Fruit fly (Drosophila melanogaster) whole organism, embryonic: Measurements from ENCODE around the gene Socs36E.
A peak's percentile ranks its signal among the peaks of the same experiment; 100 is the strongest.

Experiments
- Awh ChIP-seq: fragments of 200-800 bp; sonication (Bioruptor generic); IDR thresholded peaks from 2 replicates; pipeline ENCODE4, ENCODE4 v1.3.6; 2022; ENCODE audit warnings: missing biosample characterization, missing genetic modification characterization
- Bdp1 ChIP-seq: fragments of 200-800 bp; sonication (Bioruptor generic); optimal IDR thresholded peaks from 3 replicates; lab custom pipeline; 2016; ENCODE audit warnings: missing biosample characterization, missing genetic modification characterization
- BtbVII ChIP-seq: fragments of 200-800 bp; sonication (Bioruptor generic); optimal IDR thresholded peaks from 3 replicates; lab custom pipeline; 2017; ENCODE audit warnings: missing biosample characterization, mild to moderate bottlenecking, missing genetic modification characterization
- CG10147 ChIP-seq: fragments of 200-800 bp; sonication (Bioruptor generic); optimal IDR thresholded peaks from 2 replicates; lab custom pipeline; 2019; ENCODE audit warnings: missing biosample characterization, mild to moderate bottlenecking, missing genetic modification characterization, moderate library complexity
- CG10274 ChIP-seq: fragments of 200-800 bp; sonication (Bioruptor generic); optimal IDR thresholded peaks from 3 replicates; lab custom pipeline; 2017; ENCODE audit warnings: missing biosample characterization, mild to moderate bottlenecking, missing genetic modification characterization
- CG11093 ChIP-seq: fragments of 200-800 bp; sonication (Bioruptor generic); IDR thresholded peaks from 3 replicates; pipeline ENCODE4 v1.3.6; 2022; ENCODE audit warnings: missing biosample characterization, missing genetic modification characterization
- CG11560 ChIP-seq: fragments of 200-800 bp; sonication (Bioruptor generic); IDR thresholded peaks from 3 replicates; pipeline ENCODE4 v1.3.6; 2022; ENCODE audit warnings: missing biosample characterization, missing genetic modification characterization
- CG11696 ChIP-seq: fragments of 200-800 bp; sonication (Bioruptor generic); IDR thresholded peaks from 2 replicates; pipeline ENCODE4 v1.3.6; 2022; ENCODE audit warnings: missing biosample characterization, missing genetic modification characterization
- CG13894 ChIP-seq: fragments of 200-800 bp; sonication (Bioruptor generic); optimal IDR thresholded peaks from 3 replicates; lab custom pipeline; 2018; ENCODE audit warnings: missing biosample characterization, mild to moderate bottlenecking, missing genetic modification characterization, moderate library complexity
- CG15479 ChIP-seq: fragments of 200-800 bp; sonication (Bioruptor generic); optimal IDR thresholded peaks from 3 replicates; lab custom pipeline; 2019; ENCODE audit warnings: missing biosample characterization, mild to moderate bottlenecking, missing genetic modification characterization, moderate library complexity
- CG1602 ChIP-seq: fragments of 200-800 bp; sonication (Bioruptor generic); optimal IDR thresholded peaks from 3 replicates; lab custom pipeline; 2016; ENCODE audit warnings: missing biosample characterization, missing genetic modification characterization
- CG17359 ChIP-seq: fragments of 200-800 bp; sonication (Bioruptor generic); optimal IDR thresholded peaks from 3 replicates; lab custom pipeline; 2018; ENCODE audit warnings: missing biosample characterization, mild to moderate bottlenecking, missing genetic modification characterization, moderate library complexity
- CG17829 ChIP-seq: fragments of 200-800 bp; optimal IDR thresholded peaks from 2 replicates; lab custom pipeline; 2019; ENCODE audit warnings: missing biosample characterization, mild to moderate bottlenecking, missing genetic modification characterization, moderate library complexity
- CG2875 ChIP-seq: fragments of 200-800 bp; sonication (Bioruptor generic); optimal IDR thresholded peaks from 2 replicates; lab custom pipeline; 2017; ENCODE audit warnings: missing biosample characterization, mild to moderate bottlenecking, missing genetic modification characterization, missing genetic modification reagents
- CG4424 ChIP-seq: fragments of 200-800 bp; sonication (Bioruptor generic); optimal IDR thresholded peaks from 3 replicates; lab custom pipeline; 2016; ENCODE audit warnings: missing biosample characterization, missing genetic modification characterization
- CG6254 ChIP-seq: fragments of 200-800 bp; sonication (Bioruptor generic); optimal IDR thresholded peaks from 3 replicates; lab custom pipeline; 2017; ENCODE audit warnings: mild to moderate bottlenecking, missing biosample characterization, missing genetic modification reagents, missing genetic modification characterization
- CG6689 ChIP-seq: fragments of 200-800 bp; sonication (Bioruptor generic); IDR thresholded peaks from 2 replicates; pipeline ENCODE4 v1.3.6; 2022; ENCODE audit warnings: missing biosample characterization, missing genetic modification characterization
- CG6813 ChIP-seq: fragments of 200-800 bp; sonication (Bioruptor generic); optimal IDR thresholded peaks from 2 replicates; lab custom pipeline; 2017; ENCODE audit warnings: missing biosample characterization, missing genetic modification characterization, mild to moderate bottlenecking, moderate library complexity, missing genetic modification reagents
- CG7987 ChIP-seq: fragments of 200-800 bp; sonication (Bioruptor generic); optimal IDR thresholded peaks from 2 replicates; lab custom pipeline; 2018; ENCODE audit warnings: missing biosample characterization, mild to moderate bottlenecking, missing genetic modification characterization, moderate library complexity
- Dek ChIP-seq: fragments of 200-800 bp; sonication (Bioruptor generic); optimal IDR thresholded peaks from 3 replicates; lab custom pipeline; 2019; ENCODE audit warnings: missing biosample characterization, mild to moderate bottlenecking, missing genetic modification characterization, moderate library complexity
- Dip3 ChIP-seq: fragments of 200-800 bp; sonication (Bioruptor generic); optimal IDR thresholded peaks from 3 replicates; lab custom pipeline; 2016; ENCODE audit warnings: missing biosample characterization, missing genetic modification characterization
- HmgD ChIP-seq: fragments of 200-800 bp; sonication (Bioruptor generic); optimal IDR thresholded peaks from 3 replicates; lab custom pipeline; 2016; ENCODE audit warnings: missing biosample characterization, missing genetic modification characterization
- Hmr ChIP-seq: fragments of 200-800 bp; sonication (Bioruptor generic); optimal IDR thresholded peaks from 3 replicates; lab custom pipeline; 2017; ENCODE audit warnings: mild to moderate bottlenecking, missing biosample characterization, missing genetic modification reagents, missing genetic modification characterization
- Hmx ChIP-seq: fragments of 200-800 bp; sonication (Bioruptor generic); optimal IDR thresholded peaks from 2 replicates; lab custom pipeline; 2016; ENCODE audit warnings: missing biosample characterization, missing genetic modification characterization
- Hr3 ChIP-seq: fragments of 200-800 bp; sonication (Bioruptor generic); optimal IDR thresholded peaks from 3 replicates; lab custom pipeline; 2016; ENCODE audit warnings: missing biosample characterization, missing genetic modification characterization
- MBD-R2 ChIP-seq: fragments of 200-800 bp; sonication (Bioruptor generic); IDR thresholded peaks from 2 replicates; pipeline ENCODE4 v1.3.6; 2022; ENCODE audit warnings: missing biosample characterization, missing genetic modification characterization
- Oaz ChIP-seq: fragments of 200-800 bp; sonication (Bioruptor generic); IDR thresholded peaks from 2 replicates; pipeline ENCODE4 v1.3.6; 2022; ENCODE audit warnings: missing biosample characterization, missing genetic modification characterization
- PHDP ChIP-seq: fragments of 200-800 bp; sonication (Bioruptor generic); optimal IDR thresholded peaks from 3 replicates; lab custom pipeline; 2018; ENCODE audit warnings: missing biosample characterization, mild to moderate bottlenecking, missing genetic modification characterization, moderate library complexity
- Sox100B ChIP-seq: fragments of 200-800 bp; sonication (Bioruptor generic); optimal IDR thresholded peaks from 3 replicates; lab custom pipeline; 2018; ENCODE audit warnings: missing biosample characterization, mild to moderate bottlenecking, missing genetic modification characterization
- Ssrp ChIP-seq: fragments of 200-800 bp; sonication (Bioruptor generic); optimal IDR thresholded peaks from 2 replicates; lab custom pipeline; 2018; ENCODE audit warnings: missing biosample characterization, mild to moderate bottlenecking, missing genetic modification characterization, moderate library complexity
- Tbp ChIP-seq: fragments of >200 bp; optimal IDR thresholded peaks from 2 replicates; lab custom pipeline; 2018; ENCODE audit warnings: missing biosample characterization, missing genetic modification characterization
- caup ChIP-seq: fragments of 200-800 bp; sonication (Bioruptor generic); optimal IDR thresholded peaks from 3 replicates; lab custom pipeline; 2017; ENCODE audit warnings: missing biosample characterization, mild to moderate bottlenecking, missing genetic modification characterization, moderate library complexity; ENCODE audit not compliant: severe bottlenecking
- dan ChIP-seq: fragments of 200-800 bp; sonication (Bioruptor generic); IDR thresholded peaks from 2 replicates; pipeline ENCODE4 v1.3.6; 2022; ENCODE audit warnings: missing biosample characterization, missing genetic modification characterization
- dmrt99B ChIP-seq: fragments of 200-800 bp; sonication (Bioruptor generic); optimal IDR thresholded peaks from 2 replicates; lab custom pipeline; 2018; ENCODE audit warnings: missing biosample characterization, mild to moderate bottlenecking, missing genetic modification characterization, moderate library complexity
- emc ChIP-seq: fragments of 200-800 bp; sonication (Bioruptor generic); optimal IDR thresholded peaks from 2 replicates; lab custom pipeline; 2016; ENCODE audit warnings: missing biosample characterization, missing genetic modification characterization
- gce ChIP-seq: fragments of 200-800 bp; sonication (Bioruptor generic); IDR thresholded peaks from 3 replicates; pipeline ENCODE4 v1.3.6; 2022; ENCODE audit warnings: missing biosample characterization, missing genetic modification characterization
- kay ChIP-seq: fragments of 200-800 bp; sonication (Bioruptor generic); optimal IDR thresholded peaks from 2 replicates; lab custom pipeline; 2016; ENCODE audit warnings: missing biosample characterization, missing genetic modification characterization
- kni ChIP-seq: fragments of 200-800 bp; sonication (Bioruptor generic); optimal IDR thresholded peaks from 3 replicates; lab custom pipeline; 2017; ENCODE audit warnings: mild to moderate bottlenecking, missing biosample characterization, missing genetic modification reagents, missing genetic modification characterization
- maf-S ChIP-seq: fragments of 200-800 bp; sonication (Bioruptor generic); optimal IDR thresholded peaks from 2 replicates; lab custom pipeline; 2016; ENCODE audit warnings: missing biosample characterization, missing genetic modification characterization
- oc ChIP-seq: fragments of 200-800 bp; sonication (Bioruptor generic); optimal IDR thresholded peaks from 2 replicates; lab custom pipeline; 2018; ENCODE audit warnings: missing biosample characterization, mild to moderate bottlenecking, missing genetic modification characterization, moderate library complexity
- seq ChIP-seq: fragments of 200-800 bp; sonication (Bioruptor generic); IDR thresholded peaks from 2 replicates; pipeline ENCODE4 v1.3.6; 2022; ENCODE audit warnings: missing biosample characterization, missing genetic modification characterization
- slp2 ChIP-seq: fragments of 200-800 bp; sonication (Bioruptor generic); optimal IDR thresholded peaks from 2 replicates; lab custom pipeline; 2016; ENCODE audit warnings: missing biosample characterization, missing genetic modification characterization
- so ChIP-seq: fragments of 200-800 bp; sonication (Bioruptor generic); IDR thresholded peaks from 3 replicates; pipeline ENCODE4 v1.3.6; 2022; ENCODE audit warnings: missing biosample characterization, missing genetic modification characterization
- sr ChIP-seq: fragments of 200-800 bp; sonication (Bioruptor generic); IDR thresholded peaks from 3 replicates; pipeline ENCODE4 v1.3.6; 2022; ENCODE audit warnings: missing biosample characterization, missing genetic modification characterization
- sug ChIP-seq: fragments of 200-800 bp; optimal IDR thresholded peaks from 2 replicates; lab custom pipeline; 2019; ENCODE audit warnings: missing biosample characterization, mild to moderate bottlenecking, missing genetic modification characterization, moderate library complexity
- tap ChIP-seq: fragments of 200-800 bp; optimal IDR thresholded peaks from 3 replicates; lab custom pipeline; 2019; ENCODE audit warnings: missing biosample characterization, mild to moderate bottlenecking, missing genetic modification characterization, moderate library complexity
- tx ChIP-seq: fragments of 200-800 bp; sonication (Bioruptor generic); optimal IDR thresholded peaks from 2 replicates; lab custom pipeline; 2016; ENCODE audit warnings: missing biosample characterization, missing genetic modification characterization
- unpg ChIP-seq: fragments of 200-800 bp; sonication (Bioruptor generic); optimal IDR thresholded peaks from 3 replicates; lab custom pipeline; 2018; ENCODE audit warnings: missing biosample characterization, mild to moderate bottlenecking, missing genetic modification characterization, moderate library complexity

Gene Socs36E

DNA sequence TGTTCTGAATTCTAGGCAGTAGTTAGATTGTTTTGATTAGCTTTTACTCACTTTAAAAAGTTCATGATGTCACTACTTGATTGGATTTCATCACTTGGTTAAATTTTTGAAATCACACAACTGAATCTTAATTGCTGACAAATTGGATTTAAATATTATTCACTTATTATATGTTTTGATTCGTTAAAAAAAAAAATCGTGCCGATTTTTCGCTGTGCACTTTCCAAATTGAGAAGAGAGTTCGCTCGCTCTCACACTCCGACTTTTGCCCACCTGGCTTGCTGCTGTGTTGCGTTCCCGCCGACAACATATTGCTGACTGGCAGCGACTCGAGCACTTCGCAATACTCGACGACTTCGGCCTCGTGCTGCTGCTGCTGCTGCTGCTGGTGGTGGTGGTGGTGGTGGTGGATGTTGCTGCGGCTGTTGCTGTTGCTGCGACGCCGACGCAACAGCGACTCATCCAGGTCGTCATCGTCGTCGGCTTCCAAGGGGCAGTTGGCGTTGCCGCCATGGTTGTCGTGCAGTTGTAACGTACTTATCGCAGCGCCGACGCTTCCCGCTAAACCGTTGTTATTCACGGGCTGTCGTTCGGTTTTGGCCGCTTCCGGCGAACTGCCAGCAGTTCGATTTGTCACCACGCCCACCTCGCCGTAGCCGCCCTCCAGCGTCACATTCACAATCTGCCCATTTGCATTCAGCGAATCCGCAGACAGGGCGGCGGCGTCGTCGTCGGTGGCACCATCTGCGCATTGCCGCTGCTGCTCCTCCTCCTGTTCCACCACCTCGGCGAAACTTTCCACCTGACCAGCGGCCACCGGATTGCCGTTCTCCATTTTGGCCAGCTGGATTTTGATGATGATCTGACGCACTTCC lies 10.5 kb downstream of the Socs36E start (continued):
- TF ChIP-seq CG17359 (tag; lab: Kevin White, UChicago) (peak; percentile 75), gce (GFP tag; lab: Robert Waterston, UW) (peak; percentile 69; the same call in 2 of the 3 replicates), Hr3 (GFP tag; lab: Kevin White, UChicago) (peak; percentile 61), CG15479 (peak; percentile 52), HmgD (GFP tag; lab: Kevin White, UChicago) (no peak), Ssrp (tag; lab: Kevin White, UChicago) (peak; percentile 58), kay (peak; percentile 25), Dip3 (GFP tag; lab: Kevin White, UChicago) (peak; percentile 44), oc (tag; lab: Kevin White, UChicago) (peak; percentile 11), BtbVII (peak; percentile 66), Bdp1 (GFP tag; lab: Kevin White, UChicago) (peak; percentile 36), CG4424 (GFP tag; lab: Kevin White, UChicago) (peak; percentile 70), seq (GFP tag; lab: Robert Waterston, UW) (peak; percentile 36; the same call in 1 of the 2 replicates), CG13894 (tag; lab: Kevin White, UChicago) (peak; percentile 37), PHDP (peak; percentile 68), sug (tag; lab: Kevin White, UChicago) (peak; percentile 53), CG11696 (GFP tag; lab: Robert Waterston, UW) (no peak), Hmx (GFP tag; lab: Kevin White, UChicago) (no peak), caup (GFP tag; lab: Kevin White, UChicago) (peak; percentile 49), tx (GFP tag; lab: Kevin White, UChicago) (peak; percentile 17), CG1602 (GFP tag; lab: Kevin White, UChicago) (peak; percentile 39), Sox100B (GFP tag; lab: Kevin White, UChicago) (peak; percentile 78), CG10147 (GFP tag; lab: Kevin White, UChicago) (peak; percentile 57), dmrt99B (tag; lab: Kevin White, UChicago) (peak; percentile 81), maf-S (GFP tag; lab: Kevin White, UChicago) (peak; percentile 4), CG11093 (peak; percentile 23; the same call in 1 of the 3 replicates), Hmr (GFP tag; lab: Kevin White, UChicago) (peak; percentile 62), emc (GFP tag; lab: Kevin White, UChicago) (peak; percentile 10), CG17829 (peak; percentile 62), sr (GFP tag; lab: Robert Waterston, UW) (no peak), Dek (tag; lab: Kevin White, UChicago) (peak; percentile 52), MBD-R2 (GFP tag; lab: Robert Waterston, UW) (peak; percentile 23; the same call in 1 of the 2 replicates), kni (GFP tag; lab: Kevin White, UChicago) (peak; percentile 20), CG7987 (peak; percentile 33), CG6813 (GFP tag; lab: Kevin White, UChicago) (peak; percentile 56), dan (GFP tag; lab: Robert Waterston, UW) (no peak), CG6689 (peak; percentile 45), CG10274 (GFP tag; lab: Kevin White, UChicago) (no peak), Awh (GFP tag; lab: Robert Waterston, UW) (peak; percentile 34; the same call in 1 of the 2 replicates), so (GFP tag; lab: Robert Waterston, UW) (peak; percentile 64), CG6254 (GFP tag; lab: Kevin White, UChicago) (peak; percentile 45), unpg (peak; percentile 70), Oaz (GFP tag; lab: Robert Waterston, UW) (0 out of 2 replicates have a peak, but pooled peaks have one; percentile 14), slp2 (GFP tag; lab: Kevin White, UChicago) (peak; percentile 31), tap (tag; lab: Kevin White, UChicago) (peak; percentile 46), Tbp (GFP tag; lab: Kevin White, UChicago) (no peak), CG2875 (GFP tag; lab: Kevin White, UChicago) (peak; percentile 54), CG11560 (peak; percentile 28; the same call in 1 of the 3 replicates)
